Worm (Caenorhabditis elegans): ENCODE data around the gene unc-6.

The unc-6 gene

DNA sequence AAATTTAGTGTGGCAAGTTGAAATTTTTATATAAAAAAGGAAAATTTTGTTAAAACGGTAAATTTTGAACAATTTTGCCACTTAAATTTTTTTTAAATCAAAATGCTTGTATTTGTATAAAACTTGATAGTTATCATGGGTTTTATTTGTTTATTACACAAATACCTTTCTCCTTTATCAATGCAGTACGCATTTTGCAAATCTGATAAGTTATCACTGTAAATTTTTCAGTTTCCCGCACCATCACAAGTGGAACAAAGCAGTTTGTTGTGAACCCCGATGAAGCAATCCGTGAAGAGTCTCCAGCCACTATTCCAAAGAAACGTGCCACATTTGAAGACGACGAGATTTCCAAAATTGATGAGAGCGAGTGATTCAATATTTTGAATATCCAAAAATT lies 30.7 kb downstream of the unc-6 start:
- TF ChIP-seq M03D4.4 (tag; optimal IDR thresholded peaks at IDR 0.05): no peak
- TF ChIP-seq nhr-2 (tag; optimal IDR thresholded peaks at IDR 0.05): no peak
- no peak for TF ChIP-seq nhr-12 (tag; optimal IDR thresholded peaks at IDR 0.05)
- TF ChIP-seq blmp-1 (tag; optimal IDR thresholded peaks at IDR 0.05): no peak

DNA sequence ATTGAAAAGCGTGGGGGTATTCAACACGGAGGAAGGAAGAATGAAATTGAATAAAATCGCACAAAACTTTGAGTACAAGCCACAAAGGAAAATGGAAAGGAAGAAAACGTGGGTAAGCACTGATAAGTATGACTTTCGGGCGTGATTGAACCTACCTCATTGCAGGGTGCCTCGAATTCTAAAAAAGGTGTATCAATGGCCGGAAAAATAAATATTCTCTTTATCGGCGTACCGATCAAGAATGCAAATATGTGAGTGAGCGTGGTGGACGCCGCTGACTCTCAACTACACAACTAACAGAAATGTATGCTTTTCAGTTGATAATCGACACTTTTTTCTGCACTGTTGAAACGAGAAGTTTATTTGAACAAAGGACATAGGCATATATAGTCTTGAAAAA lies 35.0 kb downstream of the unc-6 start, which contains the start of gene otpl-3:
Gene otpl-3, minus strand, starts transcription at position 304 of the 400 bp plus-strand sequence.
- TF ChIP-seq elt-1 (tag; optimal IDR thresholded peaks at IDR 0.05; ENCODE audit: borderline replicate concordance, insufficient read depth) (no peak), elt-3 (tag; optimal IDR thresholded peaks at IDR 0.05) (no peak), blmp-1 (tag; optimal IDR thresholded peaks at IDR 0.05) (no peak), pha-4 (tag; optimal IDR thresholded peaks at IDR 0.05) (no peak), unc-62 (GFP tag; optimal IDR thresholded peaks at IDR 0.05) (no peak), snpc-4 (tag; optimal IDR thresholded peaks at IDR 0.05) (no peak), ceh-43 (GFP tag; optimal IDR thresholded peaks at IDR 0.05) (no peak), unc-120 (tag; optimal IDR thresholded peaks at IDR 0.05; ENCODE audit: poor library complexity, severe bottlenecking) (no peak), lsy-2 (tag; optimal IDR thresholded peaks at IDR 0.05) (no peak), drap-1 (GFP tag; optimal IDR thresholded peaks at IDR 0.05) (no peak), sptf-1 (tag; optimal IDR thresholded peaks at IDR 0.05) (no peak), sem-2 (GFP tag; optimal IDR thresholded peaks at IDR 0.05) (no peak), unc-39 (tag; optimal IDR thresholded peaks at IDR 0.05) (no peak), ham-2 (GFP tag; optimal IDR thresholded peaks at IDR 0.05) (no peak)

DNA sequence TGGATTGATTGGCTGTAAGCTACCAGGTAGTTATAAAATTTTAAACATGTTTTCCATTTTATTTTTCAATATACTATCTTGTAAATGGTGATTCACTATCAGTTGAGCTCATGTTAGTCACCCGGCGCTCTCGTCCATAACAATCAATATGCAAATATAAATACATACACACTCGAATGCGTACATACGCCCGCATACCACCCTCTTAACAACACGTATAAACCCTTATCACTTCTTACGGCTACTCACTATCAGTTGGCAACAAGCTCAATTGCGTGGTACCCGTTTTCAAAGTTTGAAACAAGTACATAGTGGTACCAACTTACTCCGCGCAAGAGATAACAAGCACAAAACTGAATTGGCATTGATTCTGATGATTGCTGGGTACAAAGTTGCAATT lies 37.5 kb downstream of the unc-6 start:
- TF ChIP-seq mls-2 (tag; optimal IDR thresholded peaks at IDR 0.05) (no peak), zip-8 (tag; optimal IDR thresholded peaks at IDR 0.05) (no peak), ces-1 (GFP tag; optimal IDR thresholded peaks at IDR 0.05) (no peak), pha-4 (tag; optimal IDR thresholded peaks at IDR 0.05) (peak; percentile 5)

DNA sequence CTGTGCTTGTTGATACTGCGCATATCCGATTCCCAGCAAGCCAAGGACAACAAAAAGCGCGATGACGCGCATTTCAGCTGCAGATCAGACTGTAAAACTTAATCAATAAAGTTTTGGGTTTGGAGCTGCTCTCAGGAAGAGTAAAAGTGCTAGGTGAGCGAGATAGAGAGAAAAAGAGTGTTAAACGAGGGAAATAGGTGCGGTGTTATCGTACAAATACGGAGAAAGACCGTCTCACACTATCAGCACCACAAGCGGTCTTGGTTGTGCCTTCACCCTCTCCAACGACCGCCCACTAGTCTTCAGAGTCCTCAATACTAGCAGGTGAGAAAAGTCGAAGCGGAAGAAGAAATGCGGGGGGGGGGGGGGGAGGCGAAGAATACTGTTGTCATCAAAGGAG lies 39.1 kb downstream of the unc-6 start, which contains the start of gene F14B8.5:
Gene F14B8.5, minus strand, starts transcription at position 127 of the 400 bp plus-strand sequence.
- TF ChIP-seq tbx-8 (GFP tag; optimal IDR thresholded peaks at IDR 0.05): no peak
- no peak for TF ChIP-seq drap-1 (GFP tag; optimal IDR thresholded peaks at IDR 0.05)
- no peak for TF ChIP-seq ceh-39 (tag; optimal IDR thresholded peaks at IDR 0.05)
- TF ChIP-seq ceh-83 (GFP tag; optimal IDR thresholded peaks at IDR 0.05): peak; percentile 38
- TF ChIP-seq sptf-1 (tag; optimal IDR thresholded peaks at IDR 0.05): no peak
- no peak for TF ChIP-seq nhr-28 (tag; optimal IDR thresholded peaks at IDR 0.05)

DNA sequence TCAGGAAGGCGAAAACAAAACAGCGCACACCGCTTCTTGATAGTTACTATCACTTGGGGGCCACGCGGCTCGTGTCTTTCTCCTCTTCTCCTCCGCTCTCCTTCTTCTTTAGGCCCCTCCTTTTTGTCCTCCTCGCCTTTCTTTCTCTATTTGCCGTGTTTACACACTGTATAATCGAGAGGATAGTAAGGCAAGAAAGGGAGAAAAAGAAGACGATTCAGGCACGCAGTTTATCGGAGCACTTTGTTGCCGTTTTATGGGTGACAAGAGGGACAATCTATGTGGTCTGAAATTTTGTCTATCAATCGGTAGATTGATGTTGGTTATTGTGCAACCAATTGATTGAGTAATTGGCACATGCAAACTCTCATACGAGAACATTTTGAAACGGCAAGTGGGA lies 42.7 kb downstream of the unc-6 start, which contains the start of gene F14B8.6:
Gene F14B8.6, minus strand, starts transcription at position 292 of the 400 bp plus-strand sequence.
- TF ChIP-seq pha-4 (tag; optimal IDR thresholded peaks at IDR 0.05) (peak; percentile 69), nhr-12 (tag; optimal IDR thresholded peaks at IDR 0.05) (no peak)

DNA sequence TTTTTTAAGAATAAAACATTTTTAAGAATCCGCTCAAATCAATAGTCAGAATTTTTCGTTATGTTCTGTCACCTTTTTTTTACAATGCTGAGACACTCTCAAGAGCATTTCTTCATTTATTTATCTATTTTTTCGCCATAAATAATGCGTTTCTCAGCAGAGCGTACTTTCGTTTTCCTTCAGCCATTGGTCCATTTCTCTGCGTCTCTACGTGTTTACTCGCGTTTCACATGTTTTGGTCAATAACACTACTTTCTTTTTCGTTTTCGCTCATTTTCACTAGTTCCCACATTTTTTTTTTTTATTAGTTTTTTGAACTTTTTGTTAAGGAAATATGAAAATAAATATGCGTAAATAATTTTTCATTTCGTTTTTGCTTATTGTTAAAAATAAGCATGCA lies 45.0 kb downstream of the unc-6 start:
- TF ChIP-seq mab-5 (tag; optimal IDR thresholded peaks at IDR 0.05) (no peak), nhr-237 (tag; optimal IDR thresholded peaks at IDR 0.05) (no peak), bed-3 (GFP tag; optimal IDR thresholded peaks at IDR 0.05) (no peak), blmp-1 (tag; optimal IDR thresholded peaks at IDR 0.05) (peak; percentile 96), mep-1 (tag; optimal IDR thresholded peaks at IDR 0.05) (peak; percentile 27), ces-1 (GFP tag; optimal IDR thresholded peaks at IDR 0.05) (peak; percentile 62), nhr-2 (tag; optimal IDR thresholded peaks at IDR 0.05) (no peak), elt-1 (tag; optimal IDR thresholded peaks at IDR 0.05; ENCODE audit: borderline replicate concordance, insufficient read depth) (no peak), nhr-12 (tag; optimal IDR thresholded peaks at IDR 0.05) (no peak), zip-8 (tag; optimal IDR thresholded peaks at IDR 0.05) (no peak), lsy-2 (tag; optimal IDR thresholded peaks at IDR 0.05) (peak; percentile 19), pha-4 (tag; optimal IDR thresholded peaks at IDR 0.05) (peak; percentile 3), lin-13 (tag; optimal IDR thresholded peaks at IDR 0.05) (no peak), flh-1 (GFP tag; optimal IDR thresholded peaks at IDR 0.05) (no peak), drap-1 (GFP tag; optimal IDR thresholded peaks at IDR 0.05) (no peak), snpc-4 (tag; optimal IDR thresholded peaks at IDR 0.05) (no peak), ceh-43 (GFP tag; optimal IDR thresholded peaks at IDR 0.05) (no peak), tbx-8 (GFP tag; optimal IDR thresholded peaks at IDR 0.05) (no peak), hlh-1 (tag; optimal IDR thresholded peaks at IDR 0.05) (no peak), ceh-83 (GFP tag; optimal IDR thresholded peaks at IDR 0.05) (no peak)
